Worm (Caenorhabditis elegans): Measurements from ENCODE around the gene nhr-145.

nhr-145 gene

ce11 chrV:19049140-19050092, 38.1 kb upstream of the nhr-145 start (continued):
- TF ChIP-seq F10B5.3 (tag; optimal IDR thresholded peaks at IDR 0.05) (no peak), fkh-10 (GFP tag; optimal IDR thresholded peaks at IDR 0.05) (no peak), gei-8 (GFP tag; optimal IDR thresholded peaks at IDR 0.05) (no peak), daf-16 (GFP tag; optimal IDR thresholded peaks at IDR 0.05) (no peak), daf-16 (tag; optimal IDR thresholded peaks at IDR 0.05) (peak; percentile 84), dmd-8 (GFP tag; IDR thresholded peaks at IDR 0.05) (no peak), mxl-2 (GFP tag; conservative IDR thresholded peaks at IDR 0.05) (no peak), T26A8.4 (GFP tag; IDR thresholded peaks at IDR 0.05) (peak; percentile 34; the same call in 1 of the 2 replicates)

ce11 chrV:19050438-19050837, 37.1 kb upstream of the nhr-145 start, which contains the start of gene asp-1:
Gene asp-1, minus strand, starts transcription at chrV:19050752.
- TF ChIP-seq set-16 (GFP tag; IDR thresholded peaks at IDR 0.05) (peak; percentile 49; the same call in 1 of the 2 replicates), F44E2.7 (GFP tag; IDR thresholded peaks at IDR 0.05) (peak; percentile 68; the same call in 1 of the 2 replicates), arid-1 (GFP tag; conservative IDR thresholded peaks at IDR 0.05) (peak; percentile 63; the same call in 1 of the 2 replicates), php-3 (GFP tag; IDR thresholded peaks at IDR 0.05) (0 out of 2 replicates have a peak, but pooled peaks have one; percentile 25), mxl-2 (GFP tag; conservative IDR thresholded peaks at IDR 0.05) (no peak), egl-27 (tag; optimal IDR thresholded peaks at IDR 0.05) (no peak), zip-11 (GFP tag; IDR thresholded peaks at IDR 0.05) (no peak), spr-1 (tag; optimal IDR thresholded peaks at IDR 0.05) (peak; percentile 24), egl-43 (GFP tag; IDR thresholded peaks at IDR 0.05) (peak; percentile 69), lin-13 (GFP tag; optimal IDR thresholded peaks at IDR 0.05) (peak; percentile 41), unc-62 (GFP tag; optimal IDR thresholded peaks at IDR 0.05 in 1 of 2) (peak in 1 of 2 experiments; percentile 75), unc-62 (tag; optimal IDR thresholded peaks at IDR 0.05) (no peak), dmd-6 (GFP tag; IDR thresholded peaks at IDR 0.05) (peak; percentile 7; the same call in 1 of the 2 replicates), mxl-3 (GFP tag; optimal IDR thresholded peaks at IDR 0.05) (peak; percentile 26)

ce11 chrV:19050888-19051287, 36.6 kb upstream of the nhr-145 start:
- TF ChIP-seq nhr-102 (tag; optimal IDR thresholded peaks at IDR 0.05), result no peak
- no peak for TF ChIP-seq lim-7 (GFP tag; IDR thresholded peaks at IDR 0.05)
- TF ChIP-seq ctbp-1 (GFP tag; IDR thresholded peaks at IDR 0.05), result no peak
- TF ChIP-seq zag-1 (tag; optimal IDR thresholded peaks at IDR 0.05), result no peak
- TF ChIP-seq fkh-10 (GFP tag; optimal IDR thresholded peaks at IDR 0.05), result no peak
- TF ChIP-seq lin-29 (GFP tag; IDR thresholded peaks at IDR 0.05), result no peak
- no peak for TF ChIP-seq nhr-77 (tag; optimal IDR thresholded peaks at IDR 0.05)
- TF ChIP-seq F37D6.2 (tag; optimal IDR thresholded peaks at IDR 0.05), result no peak
- no peak for TF ChIP-seq zip-11 (GFP tag; IDR thresholded peaks at IDR 0.05)
- TF ChIP-seq mdl-1 (tag; optimal IDR thresholded peaks at IDR 0.05), result no peak
- TF ChIP-seq set-16 (GFP tag; IDR thresholded peaks at IDR 0.05), result no peak
- no peak for TF ChIP-seq fos-1 (tag; optimal IDR thresholded peaks at IDR 0.05)
- TF ChIP-seq T20F7.1 (GFP tag; optimal IDR thresholded peaks at IDR 0.05), result no peak
- TF ChIP-seq daf-19 (GFP tag; conservative IDR thresholded peaks at IDR 0.05), result no peak
- no peak for TF ChIP-seq dmd-8 (GFP tag; IDR thresholded peaks at IDR 0.05)
- TF ChIP-seq egl-43 (GFP tag; IDR thresholded peaks at IDR 0.05), result no peak
- no peak for TF ChIP-seq nhr-237 (tag; optimal IDR thresholded peaks at IDR 0.05)
- TF ChIP-seq saeg-2 (GFP tag; IDR thresholded peaks at IDR 0.05), result no peak
- peak in 1 of 2 experiments; percentile 56 for TF ChIP-seq unc-62 (GFP tag; optimal IDR thresholded peaks at IDR 0.05 in 1 of 2)
- TF ChIP-seq unc-62 (tag; optimal IDR thresholded peaks at IDR 0.05), result no peak
- TF ChIP-seq nhr-111 (GFP tag; optimal IDR thresholded peaks at IDR 0.05), result no peak
- TF ChIP-seq madf-9 (GFP tag; conservative IDR thresholded peaks at IDR 0.05), result no peak
- no peak for TF ChIP-seq sdz-12 (GFP tag; optimal IDR thresholded peaks at IDR 0.05)
- peak; percentile 91 for TF ChIP-seq aha-1 (tag)
- TF ChIP-seq nhr-10 (tag; optimal IDR thresholded peaks at IDR 0.05), result peak; percentile 11

Measured in whole organism, L4 larva.